Worm (Caenorhabditis elegans) whole organism, late embryonic: ENCODE data around the gene R02D5.9.

ENCODE experiments used
- ets-4 ChIP-seq: sonication (generic microtip); optimal IDR thresholded peaks from 2 replicates; lab custom pipeline; 2016; ENCODE audit warnings: missing genetic modification characterization, missing compliant biosample characterization
- pqm-1 ChIP-seq: sonication (generic microtip); optimal IDR thresholded peaks from 2 replicates; lab custom pipeline; 2016; ENCODE audit warnings: missing genetic modification characterization, missing compliant biosample characterization

DNA sequence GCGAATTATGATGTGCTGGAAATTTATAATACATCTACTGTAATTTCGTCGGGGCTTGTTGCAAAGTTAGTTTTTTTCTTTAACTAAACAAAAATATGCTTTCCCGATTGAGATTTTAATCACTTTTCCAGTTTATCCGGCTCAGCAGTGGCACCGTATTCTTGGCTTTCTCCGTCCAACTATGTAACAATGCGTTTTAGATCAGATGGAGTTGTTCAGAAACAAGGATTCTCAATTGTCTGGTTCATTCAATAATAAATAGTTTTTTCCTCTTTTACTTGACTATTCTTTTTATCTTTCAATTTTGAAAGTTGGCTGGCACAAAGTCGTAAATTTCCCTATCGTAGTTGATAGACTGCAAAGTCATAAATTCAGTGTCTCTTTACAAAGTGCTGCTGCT is 36.8 kb downstream of the R02D5.9 start, which contains the start of gene clec-56:
- no peak for TF ChIP-seq pqm-1 (tag; lab: Kevin White, UChicago)
- no peak for TF ChIP-seq ets-4
